Worm (Caenorhabditis elegans): Measurements from ENCODE around the gene F54F11.1.

- TF ChIP-seq scrt-1 (GFP tag; IDR thresholded peaks at IDR 0.05) (no peak), ama-1 (optimal IDR thresholded peaks at IDR 0.05) (no peak), flt-1 (GFP tag; IDR thresholded peaks at IDR 0.05) (no peak), tra-4 (tag; optimal IDR thresholded peaks at IDR 0.05) (no peak), tbx-11 (GFP tag; IDR thresholded peaks at IDR 0.05) (no peak), hnd-1 (tag; optimal IDR thresholded peaks at IDR 0.05) (no peak), B0310.2 (tag; optimal IDR thresholded peaks at IDR 0.05) (no peak), aly-1 (tag; optimal IDR thresholded peaks at IDR 0.05) (no peak), F13C5.2 (tag; optimal IDR thresholded peaks at IDR 0.05) (no peak), hmbx-1 (tag; optimal IDR thresholded peaks at IDR 0.05) (no peak)
Measured at ce11 chrII:13503653-13504052, at the start of gene F54F11.1.
